Worm (Caenorhabditis elegans): ENCODE data around the gene ttyh-1.

DNA sequence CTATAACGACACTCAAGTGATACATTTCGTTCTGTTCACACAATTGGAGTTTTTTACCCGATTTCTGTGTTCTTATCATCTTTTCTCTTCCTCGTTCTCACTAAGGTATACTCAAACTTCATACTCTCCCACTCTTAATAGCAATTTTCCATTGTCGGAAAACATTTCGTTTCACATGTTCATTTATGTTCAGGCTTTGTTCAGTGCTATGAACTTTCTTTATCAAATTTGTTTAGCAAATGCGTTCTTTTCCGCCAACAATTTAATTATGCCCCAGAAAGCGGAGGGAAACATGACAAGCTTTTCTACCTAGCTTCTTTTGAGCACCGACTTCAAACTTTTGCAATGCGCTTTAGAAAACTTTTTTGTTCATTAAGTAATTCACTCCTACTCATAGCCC, 23.0 kb upstream of the ttyh-1 start:
- TF ChIP-seq skn-1 (tag; optimal IDR thresholded peaks at IDR 0.05), result no peak
- TF ChIP-seq rnt-1 (tag; optimal IDR thresholded peaks at IDR 0.05), result no peak
- TF ChIP-seq lin-35 (GFP tag; optimal IDR thresholded peaks at IDR 0.05), result no peak
- TF ChIP-seq ceh-82 (tag; optimal IDR thresholded peaks at IDR 0.05), result no peak
- TF ChIP-seq mdl-1 (tag; optimal IDR thresholded peaks at IDR 0.05), result no peak
- no peak for TF ChIP-seq lin-39 (tag; optimal IDR thresholded peaks at IDR 0.05)
- no peak for TF ChIP-seq sox-4 (tag; optimal IDR thresholded peaks at IDR 0.05)
- TF ChIP-seq elt-3 (tag; optimal IDR thresholded peaks at IDR 0.05), result no peak
- no peak for TF ChIP-seq tlp-1 (tag; optimal IDR thresholded peaks at IDR 0.05)
- TF ChIP-seq egl-27 (tag; optimal IDR thresholded peaks at IDR 0.05), result no peak
- no peak for TF ChIP-seq aly-2 (tag; optimal IDR thresholded peaks at IDR 0.05)

Measured in whole organism, L1 larva.